Fruit fly (Drosophila melanogaster) whole organism, prepupa: ENCODE results near the gene rdgA.

Source experiments
- Blimp-1 ChIP-seq: fragments of 200-800 bp; sonication (Bioruptor generic); optimal IDR thresholded peaks from 3 replicates; lab custom pipeline; 2017; ENCODE audit warnings: missing biosample characterization, missing genetic modification characterization, mild to moderate bottlenecking, moderate library complexity, missing genetic modification reagents
- CG10631 ChIP-seq: fragments of 200-800 bp; sonication (Bioruptor generic); optimal IDR thresholded peaks from 2 replicates; lab custom pipeline; 2016; ENCODE audit warnings: missing biosample characterization, missing genetic modification characterization
- CG11294 ChIP-seq: fragments of 200-800 bp; sonication (Bioruptor generic); IDR thresholded peaks from 2 replicates; pipeline ENCODE4 v1.3.6; 2022; ENCODE audit warnings: missing biosample characterization, missing genetic modification characterization
- CG11762 ChIP-seq: fragments of 200-800 bp; sonication (Bioruptor generic); optimal IDR thresholded peaks from 3 replicates; lab custom pipeline; 2016; ENCODE audit warnings: missing biosample characterization, missing genetic modification characterization; ENCODE audit not compliant: insufficient read depth
- CG11902 ChIP-seq: fragments of 200-800 bp; sonication (Bioruptor generic); optimal IDR thresholded peaks from 3 replicates; lab custom pipeline; 2016; ENCODE audit warnings: missing biosample characterization, missing genetic modification characterization
- CG15336 ChIP-seq: fragments of 200-800 bp; sonication (Bioruptor generic); IDR thresholded peaks from 2 replicates; pipeline ENCODE4 v1.3.6; 2022; ENCODE audit warnings: missing biosample characterization, missing genetic modification characterization
- CG3032 ChIP-seq: fragments of 200-800 bp; optimal IDR thresholded peaks from 2 replicates; lab custom pipeline; 2019; ENCODE audit warnings: missing biosample characterization, mild to moderate bottlenecking, missing genetic modification characterization, moderate library complexity
- CG31627 ChIP-seq: fragments of 200-800 bp; sonication (Bioruptor generic); optimal IDR thresholded peaks from 3 replicates; lab custom pipeline; 2016; ENCODE audit warnings: missing biosample characterization, missing genetic modification characterization
- CG34406 ChIP-seq: fragments of 200-800 bp; sonication (Bioruptor generic); optimal IDR thresholded peaks from 3 replicates; lab custom pipeline; 2016; ENCODE audit warnings: missing biosample characterization, missing genetic modification characterization
- CG3919 ChIP-seq: fragments of 200-800 bp; sonication (Bioruptor generic); optimal IDR thresholded peaks from 3 replicates; lab custom pipeline; 2016; ENCODE audit warnings: missing biosample characterization, missing genetic modification characterization
- CG4318 ChIP-seq: fragments of 200-800 bp; sonication (Bioruptor generic); optimal IDR thresholded peaks from 3 replicates; lab custom pipeline; 2017; ENCODE audit warnings: missing biosample characterization, mild to moderate bottlenecking, missing genetic modification characterization
- CG6276 ChIP-seq: fragments of 200-800 bp; sonication (Bioruptor generic); optimal IDR thresholded peaks from 2 replicates; lab custom pipeline; 2017; ENCODE audit warnings: missing biosample characterization, mild to moderate bottlenecking, missing genetic modification characterization
- CG6792 ChIP-seq: fragments of 200-800 bp; sonication (Bioruptor generic); optimal IDR thresholded peaks from 3 replicates; lab custom pipeline; 2016; ENCODE audit warnings: missing biosample characterization, missing genetic modification characterization
- CG6808 ChIP-seq: fragments of 200-800 bp; sonication (Bioruptor generic); optimal IDR thresholded peaks from 3 replicates; lab custom pipeline; 2017; ENCODE audit warnings: missing biosample characterization, missing genetic modification characterization, mild to moderate bottlenecking, moderate library complexity, missing genetic modification reagents
- CG7368 ChIP-seq: fragments of 200-800 bp; sonication (Bioruptor generic); optimal IDR thresholded peaks from 3 replicates; lab custom pipeline; 2016; ENCODE audit warnings: missing biosample characterization, missing genetic modification characterization
- CG8632 ChIP-seq: fragments of 200-800 bp; sonication (Bioruptor generic); optimal IDR thresholded peaks from 3 replicates; lab custom pipeline; 2016; ENCODE audit warnings: missing biosample characterization, missing genetic modification characterization
- CG9139 ChIP-seq: fragments of 200-800 bp; sonication (Bioruptor generic); optimal IDR thresholded peaks from 3 replicates; lab custom pipeline; 2017; ENCODE audit warnings: missing biosample characterization, mild to moderate bottlenecking, missing genetic modification characterization
- Eip75B ChIP-seq: fragments of 200-800 bp; sonication (Bioruptor generic); optimal IDR thresholded peaks from 3 replicates; lab custom pipeline; 2016; ENCODE audit warnings: missing biosample characterization, missing genetic modification characterization
- Eip78C ChIP-seq: fragments of 200-800 bp; sonication (Bioruptor generic); peaks from one replicate; lab custom pipeline; 2016; ENCODE audit warnings: missing biosample characterization, missing genetic modification characterization
- Hr38 ChIP-seq: sonication (Bioruptor generic); optimal IDR thresholded peaks from 2 replicates; lab custom pipeline; 2016; ENCODE audit warnings: missing biosample characterization, missing genetic modification characterization
- Hr4 ChIP-seq: fragments of 200-800 bp; sonication (Bioruptor generic); optimal IDR thresholded peaks from 3 replicates; lab custom pipeline; 2016; ENCODE audit warnings: missing biosample characterization, missing genetic modification characterization
- Lpt ChIP-seq: fragments of 200-800 bp; sonication (Bioruptor generic); optimal IDR thresholded peaks from 3 replicates; lab custom pipeline; 2016; ENCODE audit warnings: missing biosample characterization, missing genetic modification characterization
- Met ChIP-seq: fragments of 200-800 bp; sonication (Bioruptor generic); optimal IDR thresholded peaks from 3 replicates; lab custom pipeline; 2016; ENCODE audit warnings: missing biosample characterization, missing genetic modification characterization
- OdsH ChIP-seq: fragments of 200-800 bp; sonication (Bioruptor generic); optimal IDR thresholded peaks from 3 replicates; lab custom pipeline; 2016; ENCODE audit warnings: missing biosample characterization, missing genetic modification characterization
- acj6 ChIP-seq: fragments of 200-800 bp; sonication (Bioruptor generic); optimal IDR thresholded peaks from 3 replicates; lab custom pipeline; 2016; ENCODE audit warnings: missing biosample characterization, missing genetic modification characterization
- cyc ChIP-seq: fragments of 200-800 bp; sonication (Bioruptor generic); optimal IDR thresholded peaks from 3 replicates; lab custom pipeline; 2016; ENCODE audit warnings: missing biosample characterization, missing genetic modification characterization
- dac ChIP-seq: fragments of 200-800 bp; sonication (Bioruptor generic); optimal IDR thresholded peaks from 2 replicates; lab custom pipeline; 2017; ENCODE audit warnings: missing biosample characterization, mild to moderate bottlenecking, missing genetic modification characterization
- dsx ChIP-seq: fragments of 200-800 bp; optimal IDR thresholded peaks from 3 replicates; lab custom pipeline; 2019; ENCODE audit warnings: missing biosample characterization, mild to moderate bottlenecking, missing genetic modification characterization, moderate library complexity; ENCODE audit not compliant: poor library complexity, severe bottlenecking
- esn ChIP-seq: fragments of 200-800 bp; sonication (Bioruptor generic); optimal IDR thresholded peaks from 2 replicates; lab custom pipeline; 2016; ENCODE audit warnings: missing biosample characterization, mild to moderate bottlenecking, missing genetic modification characterization, moderate library complexity
- fd85E ChIP-seq: fragments of 200-800 bp; sonication (Bioruptor generic); optimal IDR thresholded peaks from 3 replicates; lab custom pipeline; 2016; ENCODE audit warnings: missing biosample characterization, missing genetic modification characterization
- fkh ChIP-seq: fragments of 200-800 bp; sonication (Bioruptor generic); optimal IDR thresholded peaks from 3 replicates; lab custom pipeline; 2017; ENCODE audit warnings: missing biosample characterization, mild to moderate bottlenecking, missing genetic modification characterization, moderate library complexity
- lz ChIP-seq: fragments of 200-800 bp; sonication (Bioruptor generic); optimal IDR thresholded peaks from 3 replicates; lab custom pipeline; 2016; ENCODE audit warnings: missing biosample characterization, missing genetic modification characterization
- net ChIP-seq: fragments of 200-800 bp; sonication (Bioruptor generic); optimal IDR thresholded peaks from 3 replicates; lab custom pipeline; 2016; ENCODE audit warnings: missing biosample characterization, missing genetic modification characterization
- salr ChIP-seq, 2 experiments: fragments of 200-800 bp; sonication (Bioruptor generic); optimal IDR thresholded peaks; 3 replicates each; lab custom pipeline; 2016 to 2018; ENCODE audit warnings: missing biosample characterization in 2 of 2, missing genetic modification characterization in 2 of 2, mild to moderate bottlenecking in 1 of 2
- spab ChIP-seq: fragments of 200-800 bp; sonication (Bioruptor generic); optimal IDR thresholded peaks from 2 replicates; lab custom pipeline; 2017; ENCODE audit warnings: missing biosample characterization, mild to moderate bottlenecking, missing genetic modification characterization, missing genetic modification reagents
- ss ChIP-seq, 2 experiments: fragments of 200-800 bp; sonication (Bioruptor generic); optimal IDR thresholded peaks; 2 replicates in 1 of 2; 3 replicates in 1 of 2; lab custom pipeline; 2017 to 2018; ENCODE audit warnings: mild to moderate bottlenecking in 2 of 2, missing biosample characterization in 2 of 2, missing genetic modification characterization in 2 of 2, moderate library complexity in 1 of 2
- topi ChIP-seq: fragments of 200-800 bp; sonication (Bioruptor generic); optimal IDR thresholded peaks from 3 replicates; lab custom pipeline; 2016; ENCODE audit warnings: missing biosample characterization, missing genetic modification characterization
- vri ChIP-seq: fragments of 200-800 bp; sonication (Bioruptor generic); optimal IDR thresholded peaks from 3 replicates; lab custom pipeline; 2016; ENCODE audit warnings: missing biosample characterization, mild to moderate bottlenecking, missing genetic modification characterization

The rdgA gene

dm6 chrX:9068822-9069221 is 162.0 kb downstream of the rdgA start (continued):
- TF ChIP-seq CG6808 (GFP tag; lab: Kevin White, UChicago) (peak; percentile 65), CG6276 (GFP tag; lab: Kevin White, UChicago) (peak; percentile 54), Eip75B (peak; percentile 56), CG9139 (GFP tag; lab: Kevin White, UChicago) (peak; percentile 61), Met (GFP tag; lab: Kevin White, UChicago) (no peak), Hr38 (no peak), CG31627 (GFP tag; lab: Kevin White, UChicago) (peak; percentile 33), cyc (no peak), CG8632 (GFP tag; lab: Kevin White, UChicago) (peak; percentile 36), topi (GFP tag; lab: Kevin White, UChicago) (peak; percentile 19), vri (GFP tag; lab: Kevin White, UChicago) (no peak), Eip78C (peak; percentile 94), Blimp-1 (GFP tag; lab: Kevin White, UChicago) (no peak), CG7368 (GFP tag; lab: Kevin White, UChicago) (peak; percentile 49), fd85E (no peak), salr (GFP tag; optimal IDR thresholded peaks at IDR 0.05; lab: Kevin White, UChicago) (peak in 1 of 2 experiments; percentile 77), CG11294 (peak; percentile 50; the same call in 1 of the 2 replicates), Lpt (GFP tag; lab: Kevin White, UChicago) (peak; percentile 21), CG11902 (GFP tag; lab: Kevin White, UChicago) (no peak), esn (GFP tag; lab: Kevin White, UChicago) (peak; percentile 26), CG3032 (tag; lab: Kevin White, UChicago) (peak; percentile 71), spab (GFP tag; lab: Kevin White, UChicago) (peak; percentile 63), CG34406 (GFP tag; lab: Kevin White, UChicago) (peak; percentile 4), CG4318 (GFP tag; lab: Kevin White, UChicago) (peak; percentile 38), net (GFP tag; lab: Kevin White, UChicago) (peak; percentile 46), CG3919 (GFP tag; lab: Kevin White, UChicago) (peak; percentile 51), CG10631 (peak; percentile 52), CG6792 (peak; percentile 46), fkh (GFP tag; lab: Kevin White, UChicago) (no peak), dsx (GFP tag; lab: Kevin White, UChicago) (peak; percentile 79), OdsH (GFP tag; lab: Kevin White, UChicago) (peak; percentile 62), dac (GFP tag; lab: Kevin White, UChicago) (peak; percentile 32), ss (GFP tag; optimal IDR thresholded peaks at IDR 0.05; lab: Kevin White, UChicago) (peak; percentile 83 to 84), lz (GFP tag; lab: Kevin White, UChicago) (peak; percentile 5)
- TF ChIP-seq, all 60 proteins: peak for 44

dm6 chrX:9071308-9071707 is 164.4 kb downstream of the rdgA start, which contains the start of gene CG10970:
Gene CG10970, minus strand, starts transcription at chrX:9071408.
- TF ChIP-seq fkh (GFP tag; lab: Kevin White, UChicago): no peak
- no peak for TF ChIP-seq net (GFP tag; lab: Kevin White, UChicago)
- no peak for TF ChIP-seq CG6808 (GFP tag; lab: Kevin White, UChicago)
- TF ChIP-seq fd85E: no peak
- no peak for TF ChIP-seq Hr4 (GFP tag; lab: Kevin White, UChicago)
- TF ChIP-seq CG3032 (tag; lab: Kevin White, UChicago): no peak
- no peak for TF ChIP-seq CG8632 (GFP tag; lab: Kevin White, UChicago)

- TF ChIP-seq cyc: no peak
- TF ChIP-seq CG4318 (GFP tag; lab: Kevin White, UChicago): no peak
- no peak for TF ChIP-seq net (GFP tag; lab: Kevin White, UChicago)
- TF ChIP-seq acj6 (GFP tag; lab: Kevin White, UChicago): no peak
- TF ChIP-seq CG11762 (GFP tag; lab: Kevin White, UChicago): no peak
- TF ChIP-seq CG10631: no peak
- TF ChIP-seq CG6808 (GFP tag; lab: Kevin White, UChicago): no peak
- TF ChIP-seq CG15336 (GFP tag; lab: Robert Waterston, UW): no peak
- TF ChIP-seq spab (GFP tag; lab: Kevin White, UChicago): no peak
- no peak for TF ChIP-seq CG11294
- TF ChIP-seq CG3919 (GFP tag; lab: Kevin White, UChicago): no peak
Observed at dm6 chrX:9074040-9074439, 167.2 kb downstream of the rdgA start.
